Worm (Caenorhabditis elegans): ENCODE data around the gene tag-280.
A peak's percentile ranks its signal among the peaks of the same experiment; 100 is the strongest.

tag-280 gene

ce11 chrII:12465557-12465956 is 5.1 kb downstream of the tag-280 start, which contains the start of gene sre-37:
sre-37 (plus strand) TSS chrII:12465857.
- no peak for TF ChIP-seq ceh-45 (GFP tag; IDR thresholded peaks at IDR 0.05)

- TF ChIP-seq fkh-10 (GFP tag; optimal IDR thresholded peaks at IDR 0.05) (no peak), dve-1 (tag; optimal IDR thresholded peaks at IDR 0.05) (peak; percentile 55)
Observed at ce11 chrII:12467047-12467446, 6.6 kb downstream of the tag-280 start, which contains the start of gene srg-16. srg-16 (plus strand) TSS chrII:12467133.

ce11 chrII:12471138-12471855 is 10.8 kb downstream of the tag-280 start, which contains the start of the genes F15A4.5 and phat-8:
F15A4.5 (minus strand) TSS chrII:12471238.
phat-8 (plus strand) TSS chrII:12471805.
- TF ChIP-seq ceh-34 (tag; optimal IDR thresholded peaks at IDR 0.05) (no peak), pat-9 (tag; optimal IDR thresholded peaks at IDR 0.05) (no peak), fkh-6 (tag; optimal IDR thresholded peaks at IDR 0.05) (no peak)

- TF ChIP-seq ref-2 (tag; optimal IDR thresholded peaks at IDR 0.05) (no peak), che-1 (tag; optimal IDR thresholded peaks at IDR 0.05) (no peak), tbx-2 (tag; optimal IDR thresholded peaks at IDR 0.05) (no peak), nhr-11 (tag; optimal IDR thresholded peaks at IDR 0.05) (no peak), pha-4 (tag; optimal IDR thresholded peaks at IDR 0.05) (no peak), T23F11.4 (GFP tag; optimal IDR thresholded peaks at IDR 0.05) (no peak), ztf-16 (tag; optimal IDR thresholded peaks at IDR 0.05) (no peak)
Observed at ce11 chrII:12473406-12473805, 13.0 kb downstream of the tag-280 start, which contains the start of gene srg-17. srg-17 (plus strand) TSS chrII:12473706.

- TF ChIP-seq fax-1 (tag; optimal IDR thresholded peaks at IDR 0.05) (no peak), pax-1 (tag; optimal IDR thresholded peaks at IDR 0.05) (no peak), unc-3 (GFP tag; conservative IDR thresholded peaks at IDR 0.05) (no peak), unc-3 (tag; optimal IDR thresholded peaks at IDR 0.05) (no peak), sdc-2 (tag; optimal IDR thresholded peaks at IDR 0.05) (no peak), odd-2 (tag; optimal IDR thresholded peaks at IDR 0.05) (no peak), ceh-48 (tag; optimal IDR thresholded peaks at IDR 0.05) (no peak), ceh-2 (tag; optimal IDR thresholded peaks at IDR 0.05) (no peak), ceh-19 (GFP tag; optimal IDR thresholded peaks at IDR 0.05) (no peak), ceh-45 (GFP tag; IDR thresholded peaks at IDR 0.05) (no peak), ztf-16 (tag; optimal IDR thresholded peaks at IDR 0.05) (no peak), nfya-1 (tag; optimal IDR thresholded peaks at IDR 0.05) (no peak), ceh-30 (tag; optimal IDR thresholded peaks at IDR 0.05) (no peak), dmd-4 (tag; optimal IDR thresholded peaks at IDR 0.05; ENCODE audit: borderline replicate concordance) (no peak), unc-55 (GFP tag; optimal IDR thresholded peaks at IDR 0.05) (no peak)
Observed at ce11 chrII:12480811-12481210, 20.4 kb downstream of the tag-280 start, which contains the start of gene arrd-9. arrd-9 (minus strand) TSS chrII:12480911.

- TF ChIP-seq dve-1 (tag; optimal IDR thresholded peaks at IDR 0.05) (no peak), pax-1 (tag; optimal IDR thresholded peaks at IDR 0.05) (no peak), C38D4.7 (GFP tag; optimal IDR thresholded peaks at IDR 0.05) (no peak), nfya-1 (tag; optimal IDR thresholded peaks at IDR 0.05) (no peak), nhr-11 (tag; optimal IDR thresholded peaks at IDR 0.05) (no peak), unc-86 (tag; optimal IDR thresholded peaks at IDR 0.05) (no peak), ztf-16 (tag; optimal IDR thresholded peaks at IDR 0.05) (no peak), pros-1 (tag; optimal IDR thresholded peaks at IDR 0.05) (no peak), lin-11 (tag; optimal IDR thresholded peaks at IDR 0.05) (no peak), syd-9 (tag; optimal IDR thresholded peaks at IDR 0.05) (no peak)
Observed at ce11 chrII:12481645-12482044, 21.2 kb downstream of the tag-280 start.
